Worm (Caenorhabditis elegans) whole organism, L1 larva: ENCODE measurements around the gene him-14.

ENCODE experiments used
- C04F5.9 ChIP-seq: sonication (generic microtip); optimal IDR thresholded peaks from 2 replicates; lab custom pipeline; 2016; ENCODE audit warnings: missing genetic modification characterization, missing compliant biosample characterization
- C34B4.2 ChIP-seq: sonication (generic microtip); optimal IDR thresholded peaks from 2 replicates; lab custom pipeline; 2017; ENCODE audit warnings: mild to moderate bottlenecking, missing genetic modification characterization, missing compliant biosample characterization
- F16B12.6 ChIP-seq: fragments of 150-350 bp; optimal IDR thresholded peaks from 2 replicates; lab custom pipeline; 2014; ENCODE audit warnings: missing biosample characterization, missing genetic modification characterization
- Y116A8C.19 ChIP-seq: sonication (generic microtip); optimal IDR thresholded peaks from 2 replicates; lab custom pipeline; 2016; ENCODE audit warnings: missing compliant biosample characterization, missing genetic modification characterization, borderline replicate concordance
- aha-1 ChIP-seq: fragments of 150-350 bp; optimal IDR thresholded peaks from 2 replicates; lab custom pipeline; 2014; ENCODE audit warnings: missing biosample characterization, missing genetic modification characterization
- aly-2 ChIP-seq: fragments of 150-350 bp; optimal IDR thresholded peaks from 2 replicates; lab custom pipeline; 2014; ENCODE audit warnings: missing biosample characterization, missing genetic modification characterization
- ceh-82 ChIP-seq, 3 experiments: fragments of 150-350 bp in 1 of 3; sonication (generic microtip) in 2 of 3; optimal IDR thresholded peaks; 2 replicates each; lab custom pipeline; 2014 to 2017; ENCODE audit warnings: missing biosample characterization in 3 of 3, missing genetic modification characterization in 3 of 3
- ceh-90 ChIP-seq: sonication (generic microtip); optimal IDR thresholded peaks from 2 replicates; lab custom pipeline; 2016; ENCODE audit warnings: missing genetic modification characterization, missing compliant biosample characterization
- ces-1 ChIP-seq: fragments of 150-350 bp; optimal IDR thresholded peaks from 2 replicates; lab custom pipeline; 2014; ENCODE audit warnings: missing biosample characterization, missing genetic modification reagents, missing genetic modification characterization
- dpl-1 ChIP-seq, 3 experiments: fragments of 150-350 bp in 2 of 3; sonication (generic microtip) in 1 of 3; optimal IDR thresholded peaks; 2 replicates each; lab custom pipeline; 2014 to 2017; ENCODE audit warnings: missing biosample characterization in 3 of 3, missing genetic modification characterization in 3 of 3, missing genetic modification reagents in 3 of 3
- dsc-1 ChIP-seq: sonication (generic microtip); optimal IDR thresholded peaks from 2 replicates; lab custom pipeline; 2016; ENCODE audit warnings: mild to moderate bottlenecking, missing genetic modification characterization, missing compliant biosample characterization
- efl-3 ChIP-seq: fragments of 200-800 bp; sonication (Bioruptor generic); optimal IDR thresholded peaks from 2 replicates; lab custom pipeline; 2018; ENCODE audit warnings: mild to moderate bottlenecking, missing genetic modification characterization, missing compliant biosample characterization
- egl-13 ChIP-seq: sonication (generic microtip); optimal IDR thresholded peaks from 2 replicates; lab custom pipeline; 2016; ENCODE audit warnings: missing genotype, missing genetic modification reagents, missing genetic modification characterization, missing compliant biosample characterization
- elt-2 ChIP-seq: sonication (generic microtip); optimal IDR thresholded peaks from 2 replicates; lab custom pipeline; 2016; ENCODE audit warnings: missing genetic modification characterization, mild to moderate bottlenecking, inconsistent platforms, missing compliant biosample characterization, missing genetic modification reagents
- elt-3 ChIP-seq, 6 experiments: fragments of 150-350 bp in 1 of 6; sonication (generic microtip); optimal IDR thresholded peaks; 2 replicates each; lab custom pipeline; 2017 to 2018; ENCODE audit warnings: missing biosample characterization in 6 of 6, missing genetic modification characterization in 6 of 6, inconsistent platforms in 1 of 6
- fkh-10 ChIP-seq: sonication (generic microtip); optimal IDR thresholded peaks from 2 replicates; lab custom pipeline; 2017; ENCODE audit warnings: missing biosample characterization, missing genetic modification reagents, missing genetic modification characterization
- fkh-8 ChIP-seq: sonication (generic microtip); optimal IDR thresholded peaks from 2 replicates; lab custom pipeline; 2016; ENCODE audit warnings: mild to moderate bottlenecking, missing genetic modification characterization, missing compliant biosample characterization
- fos-1 ChIP-seq: fragments of 150-350 bp; optimal IDR thresholded peaks from 2 replicates; lab custom pipeline; 2014; ENCODE audit warnings: missing biosample characterization, missing genetic modification characterization
- grh-1 ChIP-seq: fragments of 200-800 bp; sonication (Bioruptor generic); IDR thresholded peaks from 2 replicates; pipeline ENCODE4 v1.3.6; 2022; ENCODE audit warnings: missing genetic modification reagents, missing genetic modification characterization, missing compliant biosample characterization
- hlh-4 ChIP-seq: sonication (generic microtip); optimal IDR thresholded peaks from 2 replicates; lab custom pipeline; 2016; ENCODE audit warnings: mild to moderate bottlenecking, missing genetic modification characterization, missing compliant biosample characterization
- isw-1 ChIP-seq: fragments of 200-800 bp; sonication (Bioruptor generic); IDR thresholded peaks from 2 replicates; pipeline ENCODE4 v1.3.6; 2022; ENCODE audit warnings: missing genetic modification characterization, missing compliant biosample characterization
- lin-13 ChIP-seq: fragments of 150-350 bp; optimal IDR thresholded peaks from 2 replicates; lab custom pipeline; 2014; ENCODE audit warnings: missing biosample characterization, missing genetic modification reagents, missing genetic modification characterization
- mab-9 ChIP-seq: fragments of 200-800 bp; sonication (Bioruptor generic); IDR thresholded peaks from 2 replicates; pipeline ENCODE4 v1.3.6; 2022; ENCODE audit warnings: missing genetic modification reagents, missing genetic modification characterization, missing compliant biosample characterization
- mep-1 ChIP-seq: fragments of 150-350 bp; optimal IDR thresholded peaks from 2 replicates; lab custom pipeline; 2014; ENCODE audit warnings: missing biosample characterization, missing genetic modification characterization
- nhr-11 ChIP-seq: fragments of 150-350 bp; optimal IDR thresholded peaks from 2 replicates; lab custom pipeline; 2014; ENCODE audit warnings: missing biosample characterization, missing genetic modification characterization
- nhr-19 ChIP-seq: fragments of 200-800 bp; sonication (Bioruptor generic); conservative IDR thresholded peaks from 2 replicates; pipeline ENCODE4 v1.3.6; 2022; ENCODE audit warnings: missing genetic modification characterization, missing compliant biosample characterization
- nhr-71 ChIP-seq: sonication (generic microtip); optimal IDR thresholded peaks from 2 replicates; lab custom pipeline; 2016; ENCODE audit warnings: mild to moderate bottlenecking, missing genetic modification characterization, moderate library complexity, missing compliant biosample characterization
- nhr-76 ChIP-seq: sonication (generic microtip); optimal IDR thresholded peaks from 2 replicates; lab custom pipeline; 2017; ENCODE audit warnings: missing biosample characterization, missing genetic modification characterization
- nhr-77 ChIP-seq: fragments of 150-350 bp; optimal IDR thresholded peaks from 2 replicates; lab custom pipeline; 2014; ENCODE audit warnings: missing biosample characterization, missing genetic modification characterization
- nhr-85 ChIP-seq: sonication (generic microtip); peaks from one replicate; lab custom pipeline; 2016; ENCODE audit warnings: missing genetic modification characterization, inconsistent platforms, missing compliant biosample characterization
- pag-3 ChIP-seq: sonication (generic microtip); optimal IDR thresholded peaks from 2 replicates; lab custom pipeline; 2017; ENCODE audit warnings: missing genetic modification characterization, mild to moderate bottlenecking, missing compliant biosample characterization, antibody characterized with exemption, borderline replicate concordance; ENCODE audit not compliant: insufficient read depth
- pqm-1 ChIP-seq: sonication (generic microtip); optimal IDR thresholded peaks from 3 replicates; lab custom pipeline; 2017; ENCODE audit warnings: missing biosample characterization, missing genetic modification characterization
- skn-1 ChIP-seq: fragments of 150-350 bp; optimal IDR thresholded peaks from 2 replicates; lab custom pipeline; 2014; ENCODE audit warnings: missing biosample characterization, missing genetic modification characterization
- tbx-2 ChIP-seq: sonication (generic microtip); optimal IDR thresholded peaks from 2 replicates; lab custom pipeline; 2016; ENCODE audit warnings: missing genetic modification characterization, missing compliant biosample characterization
- tlp-1 ChIP-seq: fragments of 150-350 bp; optimal IDR thresholded peaks from 2 replicates; lab custom pipeline; 2014; ENCODE audit warnings: missing biosample characterization, missing genetic modification characterization
- unc-130 ChIP-seq: fragments of 150-350 bp; optimal IDR thresholded peaks from 2 replicates; lab custom pipeline; 2017; ENCODE audit warnings: missing biosample characterization, missing genetic modification characterization, inconsistent platforms
- unc-30 ChIP-seq: sonication (generic microtip); optimal IDR thresholded peaks from 2 replicates; lab custom pipeline; 2017; ENCODE audit warnings: missing biosample characterization, missing genetic modification characterization
- unc-86 ChIP-seq: sonication (generic microtip); optimal IDR thresholded peaks from 2 replicates; lab custom pipeline; 2016; ENCODE audit warnings: missing genetic modification characterization, missing compliant biosample characterization
- unc-98 ChIP-seq: fragments of 200-800 bp; sonication (Bioruptor generic); IDR thresholded peaks from 2 replicates; pipeline ENCODE4 v1.3.6; 2022; ENCODE audit warnings: missing genetic modification characterization, missing compliant biosample characterization
- vab-15 ChIP-seq: sonication (generic microtip); optimal IDR thresholded peaks from 2 replicates; lab custom pipeline; 2017; ENCODE audit warnings: missing genotype, mild to moderate bottlenecking, missing genetic modification characterization, missing compliant biosample characterization
- xbp-1 ChIP-seq: sonication (generic microtip); optimal IDR thresholded peaks from 2 replicates; lab custom pipeline; 2016; ENCODE audit warnings: missing genetic modification characterization, missing compliant biosample characterization
- zip-4 ChIP-seq: fragments of 200-800 bp; sonication (Bioruptor generic); optimal IDR thresholded peaks from 2 replicates; lab custom pipeline; 2018; ENCODE audit warnings: mild to moderate bottlenecking, missing genetic modification characterization, moderate library complexity, missing compliant biosample characterization

him-14 gene

ce11 chrII:7069866-7070265, at the start of gene him-14:
TSS of gene him-14 (minus strand) at chrII:7069966.
- TF ChIP-seq pqm-1 (tag; lab: Kevin White, UChicago), result no peak
- no peak for TF ChIP-seq nhr-11 (tag; lab: Kevin White, UChicago)
- TF ChIP-seq grh-1, result no peak
- TF ChIP-seq nhr-71 (tag; lab: Kevin White, UChicago), result no peak
- TF ChIP-seq ces-1 (GFP tag; lab: Kevin White, UChicago), result no peak
- TF ChIP-seq lin-13 (GFP tag; lab: Kevin White, UChicago), result no peak
- TF ChIP-seq efl-3 (GFP tag; lab: Kevin White, UChicago), result no peak
- no peak for TF ChIP-seq aly-2 (tag; lab: Kevin White, UChicago)
- no peak for TF ChIP-seq tlp-1
- TF ChIP-seq dpl-1 (GFP tag; optimal IDR thresholded peaks at IDR 0.05; lab: Kevin White, UChicago), result no peak
- no peak for TF ChIP-seq nhr-77
- TF ChIP-seq, all 84 proteins: peak for 0

DNA sequence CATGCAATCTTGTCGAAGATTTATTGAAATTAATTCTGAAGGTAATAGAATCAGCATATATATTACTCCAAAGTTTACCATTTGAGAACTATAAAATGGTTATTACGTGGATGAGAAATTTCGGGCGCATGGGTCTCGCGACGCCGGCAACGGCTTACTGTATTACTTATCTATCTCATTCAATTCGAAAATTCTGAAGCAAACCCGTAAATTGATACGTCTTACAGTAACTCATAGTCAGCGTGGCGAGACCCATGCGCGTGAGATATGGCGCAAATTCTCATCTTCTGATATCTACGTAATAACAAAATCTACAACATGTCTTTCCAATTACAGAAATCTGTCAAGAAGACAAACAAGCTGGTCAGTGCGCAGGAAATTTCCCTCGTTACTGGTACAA, 49.8 kb upstream of the him-14 start:
- TF ChIP-seq pag-3 (tag; lab: Kevin White, UChicago) (no peak), egl-13 (tag; lab: Kevin White, UChicago) (no peak), nhr-19 (GFP tag; lab: Robert Waterston, UW) (no peak), aly-2 (tag; lab: Kevin White, UChicago) (no peak), skn-1 (tag; lab: Kevin White, UChicago) (no peak), C34B4.2 (no peak), xbp-1 (no peak), elt-2 (no peak), mab-9 (no peak), ceh-82 (tag; optimal IDR thresholded peaks at IDR 0.05; lab: Kevin White, UChicago) (no peak), isw-1 (GFP tag; lab: Robert Waterston, UW) (no peak), F16B12.6 (tag; lab: Kevin White, UChicago) (no peak)

DNA sequence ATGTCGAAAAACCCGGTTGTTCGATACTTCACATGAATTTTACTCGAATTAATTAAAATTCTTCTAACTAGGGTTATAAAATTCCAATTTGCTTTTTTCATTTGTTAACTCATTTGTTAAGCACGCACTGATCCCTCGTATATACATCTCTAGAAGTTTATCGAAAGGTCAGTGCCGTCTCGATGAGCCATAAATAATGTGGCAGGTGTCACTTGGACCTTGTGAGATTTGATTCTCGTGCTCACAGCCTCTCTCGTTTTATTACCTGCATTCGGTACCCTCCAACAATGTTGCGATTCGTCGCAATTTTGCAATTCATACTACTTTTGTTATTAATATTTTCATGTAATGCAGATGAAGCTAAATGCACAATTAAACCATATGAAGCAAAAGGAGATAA, 46.6 kb upstream of the him-14 start, which contains the start of gene spon-1:
TSS of gene spon-1 (plus strand) at position 208 of the 400 bp plus-strand sequence.
- TF ChIP-seq tbx-2 (tag; lab: Kevin White, UChicago), result no peak
- no peak for TF ChIP-seq Y116A8C.19 (tag; lab: Kevin White, UChicago)
- no peak for TF ChIP-seq elt-3 (tag; optimal IDR thresholded peaks at IDR 0.05; lab: Kevin White, UChicago)
- no peak for TF ChIP-seq unc-30
- no peak for TF ChIP-seq aly-2 (tag; lab: Kevin White, UChicago)
- TF ChIP-seq aha-1, result no peak
- TF ChIP-seq nhr-19 (GFP tag; lab: Robert Waterston, UW), result no peak
- TF ChIP-seq fkh-8, result no peak
- TF ChIP-seq unc-130 (tag; lab: Kevin White, UChicago), result no peak
- no peak for TF ChIP-seq dpl-1 (GFP tag; optimal IDR thresholded peaks at IDR 0.05; lab: Kevin White, UChicago)
- no peak for TF ChIP-seq C04F5.9 (tag; lab: Kevin White, UChicago)
- TF ChIP-seq zip-4 (GFP tag; lab: Kevin White, UChicago), result no peak
- TF ChIP-seq dsc-1 (tag; lab: Kevin White, UChicago), result no peak
- TF ChIP-seq skn-1 (tag; lab: Kevin White, UChicago), result no peak
- TF ChIP-seq nhr-76 (tag; lab: Kevin White, UChicago), result no peak

DNA sequence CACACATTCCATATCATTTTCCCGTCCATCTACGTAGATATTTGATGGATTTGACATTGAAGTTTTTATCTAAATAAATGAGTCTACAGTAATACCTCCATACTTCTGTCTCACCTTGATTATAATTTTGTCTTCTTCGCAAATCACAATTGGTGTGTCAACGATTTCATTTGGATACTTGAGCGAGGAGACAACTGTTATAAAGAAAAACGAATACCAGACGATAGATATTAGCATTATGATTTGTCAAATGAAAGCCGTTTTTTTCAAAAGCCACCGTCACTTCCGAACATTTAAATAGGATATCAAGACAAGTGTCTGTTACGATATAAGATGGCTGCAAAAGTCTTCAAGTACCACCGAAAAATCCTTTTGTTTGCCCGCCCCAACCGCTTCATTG, 45.9 kb upstream of the him-14 start, which contains the start of gene cutl-5:
TSS of gene cutl-5 (minus strand) at position 269 of the 400 bp plus-strand sequence.
- no peak for TF ChIP-seq C34B4.2

DNA sequence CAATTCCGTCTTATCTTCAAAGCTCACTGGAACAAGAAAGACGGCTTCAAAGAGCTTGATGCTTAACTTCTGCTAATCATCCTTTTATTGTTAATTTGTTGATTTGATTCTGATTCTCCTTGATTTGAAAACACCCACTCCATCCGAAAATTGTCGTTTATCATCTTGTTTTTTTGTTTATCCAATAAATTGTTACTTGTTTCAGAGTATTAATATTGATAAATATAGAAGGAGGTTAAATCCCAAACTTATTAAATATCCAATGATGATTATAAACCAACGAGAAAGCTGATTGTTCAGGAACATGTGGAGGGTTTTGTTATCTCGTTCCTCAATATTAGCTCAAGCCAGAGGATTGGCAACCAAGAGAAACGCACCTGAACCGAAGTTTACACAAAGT, 43.0 kb upstream of the him-14 start, which contains the start of gene F10E7.6:
TSS of gene F10E7.6 (plus strand) at position 301 of the 400 bp plus-strand sequence.
- no peak for TF ChIP-seq isw-1 (GFP tag; lab: Robert Waterston, UW)
- no peak for TF ChIP-seq mep-1 (tag; lab: Kevin White, UChicago)
- TF ChIP-seq ceh-90 (tag; lab: Kevin White, UChicago), result no peak
- no peak for TF ChIP-seq fkh-10
- TF ChIP-seq unc-98 (GFP tag; lab: Robert Waterston, UW), result no peak
- TF ChIP-seq zip-4 (GFP tag; lab: Kevin White, UChicago), result no peak
- no peak for TF ChIP-seq fkh-8
- TF ChIP-seq ces-1 (GFP tag; lab: Kevin White, UChicago), result no peak
- no peak for TF ChIP-seq hlh-4
- TF ChIP-seq unc-30, result no peak
- TF ChIP-seq nhr-19 (GFP tag; lab: Robert Waterston, UW), result no peak
- no peak for TF ChIP-seq fos-1 (tag; lab: Kevin White, UChicago)
- no peak for TF ChIP-seq pqm-1 (tag; lab: Kevin White, UChicago)
- TF ChIP-seq nhr-85, result no peak
- TF ChIP-seq vab-15 (tag; lab: Kevin White, UChicago), result no peak
- TF ChIP-seq unc-86 (tag; lab: Kevin White, UChicago), result no peak
- no peak for TF ChIP-seq F16B12.6 (tag; lab: Kevin White, UChicago)
- no peak for TF ChIP-seq dpl-1 (GFP tag; optimal IDR thresholded peaks at IDR 0.05; lab: Kevin White, UChicago)
- TF ChIP-seq Y116A8C.19 (tag; lab: Kevin White, UChicago), result no peak
